Worm (Caenorhabditis elegans) whole organism, L4 larva: ENCODE measurements around the gene sre-47.

ENCODE experiments used
- F10B5.3 ChIP-seq: sonication (generic microtip); optimal IDR thresholded peaks from 2 replicates; lab custom pipeline; 2016; ENCODE audit warnings: mild to moderate bottlenecking, missing genetic modification characterization, missing compliant biosample characterization
- F26F4.8 ChIP-seq: fragments of 200-800 bp; sonication (Bioruptor generic); conservative IDR thresholded peaks from 2 replicates; pipeline ENCODE4 v1.3.6; 2022; ENCODE audit warnings: missing genetic modification characterization, missing compliant biosample characterization
- F37D6.2 ChIP-seq: sonication (generic microtip); optimal IDR thresholded peaks from 2 replicates; lab custom pipeline; 2016; ENCODE audit warnings: mild to moderate bottlenecking, missing genetic modification characterization, missing compliant biosample characterization
- F49E8.2 ChIP-seq: sonication (generic microtip); optimal IDR thresholded peaks from 2 replicates; lab custom pipeline; 2016; ENCODE audit warnings: missing compliant biosample characterization, mild to moderate bottlenecking, missing genetic modification characterization, borderline replicate concordance
- T20F7.1 ChIP-seq: fragments of 200-800 bp; sonication (Bioruptor generic); optimal IDR thresholded peaks from 2 replicates; lab custom pipeline; 2018; ENCODE audit warnings: mild to moderate bottlenecking, missing genetic modification characterization, missing compliant biosample characterization
- Y5F2A.4 ChIP-seq: fragments of 200-800 bp; sonication (Bioruptor generic); optimal IDR thresholded peaks from 2 replicates; lab custom pipeline; 2018; ENCODE audit warnings: mild to moderate bottlenecking, missing genetic modification characterization, missing compliant biosample characterization
- ZK337.2 ChIP-seq: fragments of 200-800 bp; sonication (Bioruptor generic); IDR thresholded peaks from 2 replicates; pipeline ENCODE4 v1.3.6; 2022; ENCODE audit warnings: missing genetic modification reagents, missing genetic modification characterization, missing compliant biosample characterization
- ZK546.5 ChIP-seq, 2 experiments: sonication (generic microtip); optimal IDR thresholded peaks; 2 replicates each; lab custom pipeline; 2017; ENCODE audit warnings: missing biosample characterization in 2 of 2, missing genetic modification characterization in 2 of 2
- ama-1 ChIP-seq: fragments of 150-350 bp; optimal IDR thresholded peaks from 2 replicates; lab custom pipeline; 2014; ENCODE audit warnings: inconsistent platforms, mixed read lengths
- arid-1 ChIP-seq: fragments of 200-800 bp; sonication (Bioruptor generic); conservative IDR thresholded peaks from 2 replicates; pipeline ENCODE4 v1.3.6; 2022; ENCODE audit warnings: missing genetic modification reagents, missing genetic modification characterization, missing compliant biosample characterization
- ceh-28 ChIP-seq: fragments of 150-350 bp; optimal IDR thresholded peaks from 2 replicates; lab custom pipeline; 2014; ENCODE audit warnings: missing biosample characterization, missing genetic modification reagents, missing genetic modification characterization
- ceh-62 ChIP-seq: sonication (generic microtip); optimal IDR thresholded peaks from 2 replicates; lab custom pipeline; 2017; ENCODE audit warnings: missing biosample characterization, missing genetic modification characterization
- ces-1 ChIP-seq: fragments of 150-350 bp; sonication (generic microtip); optimal IDR thresholded peaks from 4 replicates; lab custom pipeline; 2014; ENCODE audit warnings: missing biosample characterization, missing genetic modification reagents, missing genetic modification characterization
- daf-12 ChIP-seq: fragments of 150-350 bp; optimal IDR thresholded peaks from 2 replicates; lab custom pipeline; 2014; ENCODE audit warnings: missing biosample characterization, missing genetic modification reagents, missing genetic modification characterization
- daf-16 ChIP-seq, 3 experiments: sonication (generic microtip); optimal IDR thresholded peaks; 2 replicates each; lab custom pipeline; 2016 to 2017; ENCODE audit warnings: missing genetic modification characterization in 3 of 3, missing genetic modification reagents in 3 of 3, mild to moderate bottlenecking in 2 of 3, missing compliant biosample characterization in 2 of 3, missing biosample characterization in 1 of 3, moderate library complexity in 1 of 3
- dpl-1 ChIP-seq: fragments of 150-350 bp; optimal IDR thresholded peaks from 2 replicates; lab custom pipeline; 2014; ENCODE audit warnings: missing biosample characterization, missing genetic modification reagents, missing genetic modification characterization
- fkh-10 ChIP-seq: fragments of 150-350 bp; optimal IDR thresholded peaks from 2 replicates; lab custom pipeline; 2014; ENCODE audit warnings: missing biosample characterization, missing genetic modification reagents, missing genetic modification characterization
- fos-1 ChIP-seq: fragments of 150-350 bp; optimal IDR thresholded peaks from 2 replicates; lab custom pipeline; 2014; ENCODE audit warnings: missing biosample characterization, missing genetic modification characterization
- gei-8 ChIP-seq: fragments of 200-800 bp; sonication (Bioruptor generic); optimal IDR thresholded peaks from 2 replicates; lab custom pipeline; 2018; ENCODE audit warnings: mild to moderate bottlenecking, missing genetic modification characterization, missing compliant biosample characterization
- hif-1 ChIP-seq, 2 experiments: sonication (generic microtip); optimal IDR thresholded peaks; 2 replicates each; lab custom pipeline; 2016 to 2017; ENCODE audit warnings: missing compliant biosample characterization in 2 of 2, missing genetic modification characterization in 2 of 2, missing genetic modification reagents in 2 of 2, missing genotype in 2 of 2, mild to moderate bottlenecking in 1 of 2
- hlh-11 ChIP-seq: fragments of 200-800 bp; sonication (Bioruptor generic); optimal IDR thresholded peaks from 2 replicates; lab custom pipeline; 2018; ENCODE audit warnings: mild to moderate bottlenecking, missing genetic modification characterization, missing compliant biosample characterization
- hmg-1.1 ChIP-seq: fragments of 200-800 bp; sonication (Bioruptor generic); IDR thresholded peaks from 2 replicates; pipeline ENCODE4 v1.3.6; 2022; ENCODE audit warnings: missing genetic modification reagents, missing genetic modification characterization, missing compliant biosample characterization
- jun-1 ChIP-seq: fragments of 150-350 bp; optimal IDR thresholded peaks from 2 replicates; lab custom pipeline; 2014; ENCODE audit warnings: missing biosample characterization, missing genetic modification reagents, missing genetic modification characterization
- lin-13 ChIP-seq: fragments of 150-350 bp; optimal IDR thresholded peaks from 2 replicates; lab custom pipeline; 2014; ENCODE audit warnings: missing biosample characterization, missing genetic modification reagents, missing genetic modification characterization
- lir-3 ChIP-seq: sonication (generic microtip); optimal IDR thresholded peaks from 2 replicates; lab custom pipeline; 2016; ENCODE audit warnings: mild to moderate bottlenecking, missing genetic modification characterization, missing compliant biosample characterization
- lsy-2 ChIP-seq, 2 experiments: fragments of 150-350 bp in 1 of 2; sonication (generic microtip) in 1 of 2; optimal IDR thresholded peaks; 2 replicates each; lab custom pipeline; 2014 to 2017; ENCODE audit warnings: missing biosample characterization in 2 of 2, missing genetic modification characterization in 2 of 2
- madf-9 ChIP-seq: fragments of 200-800 bp; sonication (Bioruptor generic); conservative IDR thresholded peaks from 2 replicates; pipeline ENCODE4 v1.3.6; 2022; ENCODE audit warnings: missing genetic modification reagents, missing genetic modification characterization, missing compliant biosample characterization
- mdt-29 ChIP-seq: fragments of 200-800 bp; sonication (Bioruptor generic); IDR thresholded peaks from 2 replicates; pipeline ENCODE4 v1.3.6; 2022; ENCODE audit warnings: missing genetic modification reagents, missing genetic modification characterization, missing compliant biosample characterization
- mxl-2 ChIP-seq: fragments of 200-800 bp; sonication (Bioruptor generic); conservative IDR thresholded peaks from 2 replicates; pipeline ENCODE4 v1.3.6; 2022; ENCODE audit warnings: missing genetic modification reagents, missing genetic modification characterization, missing compliant biosample characterization
- mxl-3 ChIP-seq: fragments of 200-800 bp; sonication (Bioruptor generic); optimal IDR thresholded peaks from 2 replicates; lab custom pipeline; 2018; ENCODE audit warnings: mild to moderate bottlenecking, missing genetic modification characterization, missing compliant biosample characterization
- nhr-10 ChIP-seq: fragments of 150-350 bp; optimal IDR thresholded peaks from 2 replicates; lab custom pipeline; 2014; ENCODE audit warnings: missing biosample characterization, missing genetic modification characterization
- nhr-237 ChIP-seq: sonication (generic microtip); optimal IDR thresholded peaks from 2 replicates; lab custom pipeline; 2017; ENCODE audit warnings: missing biosample characterization, missing genetic modification characterization
- nhr-42 ChIP-seq: fragments of 200-800 bp; sonication (Bioruptor generic); IDR thresholded peaks from 2 replicates; pipeline ENCODE4 v1.3.6; 2022; ENCODE audit warnings: missing genetic modification characterization, missing compliant biosample characterization
- pha-4 ChIP-seq, 2 experiments: fragments of 150-350 bp in 1 of 2; fragments of 200-800 bp in 1 of 2; sonication (Bioruptor generic) in 1 of 2; IDR thresholded peaks in 1 of 2; optimal IDR thresholded peaks in 1 of 2; 2 replicates each; pipeline versions ENCODE4 v1.3.6 to Lab custom; 2014 to 2022; ENCODE audit warnings: missing genetic modification characterization in 2 of 2, missing genetic modification reagents in 2 of 2, missing biosample characterization in 1 of 2, missing compliant biosample characterization in 1 of 2
- php-3 ChIP-seq: fragments of 200-800 bp; sonication (Bioruptor generic); IDR thresholded peaks from 2 replicates; pipeline ENCODE4 v1.3.6; 2022; ENCODE audit warnings: missing genetic modification reagents, missing genetic modification characterization, missing compliant biosample characterization
- rbr-2 ChIP-seq: sonication (generic microtip); optimal IDR thresholded peaks from 2 replicates; lab custom pipeline; 2016; ENCODE audit warnings: missing genotype, missing genetic modification characterization, missing compliant biosample characterization
- saeg-2 ChIP-seq: fragments of 200-800 bp; sonication (Bioruptor generic); IDR thresholded peaks from 2 replicates; pipeline ENCODE4 v1.3.6; 2022; ENCODE audit warnings: missing genetic modification reagents, missing genetic modification characterization, missing compliant biosample characterization
- sdz-12 ChIP-seq: fragments of 200-800 bp; sonication (Bioruptor generic); optimal IDR thresholded peaks from 2 replicates; lab custom pipeline; 2018; ENCODE audit warnings: mild to moderate bottlenecking, missing genetic modification characterization, missing compliant biosample characterization
- snpc-4 ChIP-seq: fragments of 150-350 bp; optimal IDR thresholded peaks from 2 replicates; lab custom pipeline; 2014; ENCODE audit warnings: missing biosample characterization, missing genetic modification characterization
- spr-1 ChIP-seq: sonication (generic microtip); optimal IDR thresholded peaks from 2 replicates; lab custom pipeline; 2016; ENCODE audit warnings: mild to moderate bottlenecking, missing genetic modification characterization, missing compliant biosample characterization
- spr-3 ChIP-seq: fragments of 200-800 bp; sonication (Bioruptor generic); optimal IDR thresholded peaks from 2 replicates; lab custom pipeline; 2018; ENCODE audit warnings: mild to moderate bottlenecking, missing genetic modification characterization, missing compliant biosample characterization
- tag-97 ChIP-seq: fragments of 200-800 bp; sonication (Bioruptor generic); IDR thresholded peaks from 2 replicates; pipeline ENCODE4 v1.3.6; 2022; ENCODE audit warnings: missing genetic modification characterization, missing compliant biosample characterization
- unc-39 ChIP-seq: sonication (generic microtip); optimal IDR thresholded peaks from 2 replicates; lab custom pipeline; 2017; ENCODE audit warnings: missing biosample characterization, missing genetic modification characterization
- unc-62 ChIP-seq, 3 experiments: fragments of 150-350 bp in 1 of 3; sonication (generic microtip); optimal IDR thresholded peaks in 2 of 3; peaks in 1 of 3; 1 replicate in 1 of 3; 2 replicates in 2 of 3; lab custom pipeline; 2014 to 2017; ENCODE audit warnings: missing biosample characterization in 3 of 3, missing genetic modification characterization in 3 of 3, missing genetic modification reagents in 3 of 3, missing genotype in 1 of 3
- zag-1 ChIP-seq: fragments of 150-350 bp; optimal IDR thresholded peaks from 2 replicates; lab custom pipeline; 2014; ENCODE audit warnings: missing biosample characterization, missing genetic modification characterization
- zfp-2 ChIP-seq: sonication (generic microtip); optimal IDR thresholded peaks from 2 replicates; lab custom pipeline; 2016; ENCODE audit warnings: mild to moderate bottlenecking, missing genetic modification characterization, missing compliant biosample characterization
- zfp-3 ChIP-seq: fragments of 200-800 bp; sonication (Bioruptor generic); conservative IDR thresholded peaks from 2 replicates; pipeline ENCODE4 v1.3.6; 2022; ENCODE audit warnings: missing genetic modification reagents, missing genetic modification characterization, missing compliant biosample characterization
- zip-11 ChIP-seq: fragments of 200-800 bp; sonication (Bioruptor generic); IDR thresholded peaks from 2 replicates; pipeline ENCODE4 v1.3.6; 2022; ENCODE audit warnings: missing genetic modification characterization, missing compliant biosample characterization
- zip-2 ChIP-seq: fragments of 150-350 bp; optimal IDR thresholded peaks from 2 replicates; lab custom pipeline; 2014; ENCODE audit warnings: missing biosample characterization, missing genetic modification characterization

The sre-47 gene

DNA sequence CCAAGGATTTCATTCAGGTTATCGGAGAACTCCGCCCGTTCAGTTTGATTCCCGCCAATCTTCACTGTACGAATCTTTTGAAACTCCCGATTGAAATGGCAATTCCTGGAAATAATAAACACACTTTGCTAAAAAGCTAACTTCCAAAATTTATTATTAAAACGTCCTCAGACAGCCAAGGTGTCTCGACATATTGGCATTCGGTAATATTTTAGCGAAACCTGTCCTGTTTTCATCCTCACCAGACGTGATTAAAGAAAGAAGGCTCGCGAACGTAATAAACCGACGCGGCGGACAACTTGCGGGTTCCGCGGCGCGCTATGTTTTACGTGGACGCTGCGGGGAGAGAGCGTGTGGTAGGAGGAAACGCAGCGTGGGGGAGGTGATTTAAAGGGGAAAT is 33.7 kb upstream of the sre-47 start (continued):
- TF ChIP-seq hmg-1.1 (GFP tag; lab: Robert Waterston, UW) (peak; percentile 81), hif-1 (tag; optimal IDR thresholded peaks at IDR 0.05; lab: Kevin White, UChicago) (peak; percentile 20 to 51), zfp-2 (tag; lab: Kevin White, UChicago) (no peak), daf-12 (tag; lab: Kevin White, UChicago) (no peak), sdz-12 (GFP tag; lab: Kevin White, UChicago) (peak; percentile 49), spr-1 (peak; percentile 80), F49E8.2 (tag; lab: Kevin White, UChicago) (peak; percentile 94), T20F7.1 (no peak), dpl-1 (peak; percentile 63), mxl-2 (no peak), daf-16 (GFP tag; optimal IDR thresholded peaks at IDR 0.05; lab: Kevin White, UChicago) (peak; percentile 65 to 68), daf-16 (tag; optimal IDR thresholded peaks at IDR 0.05; lab: Kevin White, UChicago) (peak; percentile 88), jun-1 (tag; lab: Kevin White, UChicago) (peak; percentile 70), arid-1 (GFP tag; lab: Robert Waterston, UW) (peak; percentile 84), pha-4 (GFP tag; IDR thresholded peaks at IDR 0.05; lab: Robert Waterston, UW) (peak; percentile 66), pha-4 (tag; optimal IDR thresholded peaks at IDR 0.05; lab: Kevin White, UChicago) (no peak), mdt-29 (GFP tag; lab: Robert Waterston, UW) (peak; percentile 79; the same call in 1 of the 2 replicates), snpc-4 (tag; lab: Kevin White, UChicago) (peak; percentile 98), tag-97 (no peak), Y5F2A.4 (peak; percentile 44), nhr-237 (tag; lab: Kevin White, UChicago) (no peak), nhr-10 (tag; lab: Kevin White, UChicago) (no peak), zag-1 (tag; lab: Kevin White, UChicago) (no peak), zfp-3 (GFP tag; lab: Robert Waterston, UW) (peak; percentile 64; the same call in 1 of the 2 replicates), rbr-2 (peak; percentile 66), madf-9 (GFP tag; lab: Robert Waterston, UW) (0 out of 2 replicates have a peak, but pooled peaks have one; percentile 28), hlh-11 (peak; percentile 84), F37D6.2 (tag; lab: Kevin White, UChicago) (peak; percentile 7), unc-39 (tag; lab: Kevin White, UChicago) (no peak), lin-13 (peak; percentile 57), fkh-10 (no peak), ces-1 (GFP tag; lab: Kevin White, UChicago) (no peak), gei-8 (GFP tag; lab: Kevin White, UChicago) (peak; percentile 45), php-3 (GFP tag; lab: Robert Waterston, UW) (peak; percentile 69; the same call in 1 of the 2 replicates), mxl-3 (GFP tag; lab: Kevin White, UChicago) (peak; percentile 66), F26F4.8 (GFP tag; lab: Robert Waterston, UW) (no peak), F10B5.3 (tag; lab: Kevin White, UChicago) (peak; percentile 80), ZK546.5 (tag; optimal IDR thresholded peaks at IDR 0.05; lab: Kevin White, UChicago) (no peak), saeg-2 (GFP tag; lab: Robert Waterston, UW) (0 out of 2 replicates have a peak, but pooled peaks have one; percentile 69), fos-1 (tag; lab: Kevin White, UChicago) (no peak), zip-11 (GFP tag; lab: Robert Waterston, UW) (no peak), ama-1 (lab: Kevin White, UChicago) (peak; percentile 99), spr-3 (GFP tag; lab: Kevin White, UChicago) (peak; percentile 77), unc-62 (GFP tag; optimal IDR thresholded peaks at IDR 0.05 in 1 of 2; lab: Kevin White, UChicago) (no peak), unc-62 (tag; optimal IDR thresholded peaks at IDR 0.05; lab: Kevin White, UChicago) (no peak), zip-2 (peak; percentile 56), lsy-2 (tag; optimal IDR thresholded peaks at IDR 0.05; lab: Kevin White, UChicago) (peak in 1 of 2 experiments; percentile 80), ceh-62 (no peak), lir-3 (tag; lab: Kevin White, UChicago) (peak; percentile 35), nhr-42 (peak; percentile 89; the same call in 1 of the 2 replicates), ceh-28 (tag; lab: Kevin White, UChicago) (no peak), ZK337.2 (no peak)
